Worm (Caenorhabditis elegans) whole organism, late embryonic: ENCODE measurements around the gene sdz-1.

Experiments
- ceh-48 ChIP-seq: sonication (generic microtip); optimal IDR thresholded peaks from 2 replicates; lab custom pipeline; 2016; ENCODE audit warnings: missing genetic modification characterization, inconsistent platforms, missing compliant biosample characterization
- odd-2 ChIP-seq: sonication (generic microtip); optimal IDR thresholded peaks from 2 replicates; lab custom pipeline; 2017; ENCODE audit warnings: antibody characterized with exemption, mild to moderate bottlenecking, missing genetic modification characterization, missing compliant biosample characterization
- pax-1 ChIP-seq: fragments of 150-350 bp; optimal IDR thresholded peaks from 2 replicates; lab custom pipeline; 2014; ENCODE audit warnings: missing biosample characterization, missing genetic modification characterization
- pha-4 ChIP-seq: fragments of 150-350 bp; optimal IDR thresholded peaks from 2 replicates; lab custom pipeline; 2018; ENCODE audit warnings: missing biosample characterization, missing genetic modification reagents, missing genetic modification characterization
- pqm-1 ChIP-seq: sonication (generic microtip); optimal IDR thresholded peaks from 2 replicates; lab custom pipeline; 2016; ENCODE audit warnings: missing genetic modification characterization, missing compliant biosample characterization
- ttx-3 ChIP-seq: sonication (generic microtip); optimal IDR thresholded peaks from 2 replicates; lab custom pipeline; 2016; ENCODE audit warnings: missing genetic modification reagents, missing genetic modification characterization, missing compliant biosample characterization

DNA sequence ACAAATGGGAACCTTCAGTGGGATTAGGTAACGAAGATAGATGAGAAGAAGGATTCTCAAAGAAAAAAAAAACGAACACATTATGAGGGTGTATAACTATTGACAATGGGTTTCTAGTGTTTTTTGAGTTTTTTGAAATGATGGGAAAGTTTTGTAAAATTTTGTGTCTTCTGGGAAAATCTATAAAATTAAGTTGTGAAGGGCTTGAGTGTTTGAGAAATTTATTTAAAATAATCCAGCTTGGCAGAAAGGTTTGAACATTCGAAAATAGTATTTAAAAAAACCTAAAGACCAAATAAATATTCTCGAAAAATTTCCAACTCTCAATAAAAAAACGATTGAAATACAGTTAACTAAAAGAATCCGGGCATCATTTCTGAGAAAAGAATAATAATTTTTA is 45.1 kb upstream of the sdz-1 start:
- TF ChIP-seq ttx-3 (tag; lab: Kevin White, UChicago) (no peak), pax-1 (tag; lab: Kevin White, UChicago) (no peak), pha-4 (tag; lab: Kevin White, UChicago) (no peak), ceh-48 (no peak), odd-2 (tag; lab: Kevin White, UChicago) (no peak), pqm-1 (tag; lab: Kevin White, UChicago) (no peak)
